Fruit fly (Drosophila melanogaster): Measurements from ENCODE around the gene mtd.

mtd gene

DNA sequence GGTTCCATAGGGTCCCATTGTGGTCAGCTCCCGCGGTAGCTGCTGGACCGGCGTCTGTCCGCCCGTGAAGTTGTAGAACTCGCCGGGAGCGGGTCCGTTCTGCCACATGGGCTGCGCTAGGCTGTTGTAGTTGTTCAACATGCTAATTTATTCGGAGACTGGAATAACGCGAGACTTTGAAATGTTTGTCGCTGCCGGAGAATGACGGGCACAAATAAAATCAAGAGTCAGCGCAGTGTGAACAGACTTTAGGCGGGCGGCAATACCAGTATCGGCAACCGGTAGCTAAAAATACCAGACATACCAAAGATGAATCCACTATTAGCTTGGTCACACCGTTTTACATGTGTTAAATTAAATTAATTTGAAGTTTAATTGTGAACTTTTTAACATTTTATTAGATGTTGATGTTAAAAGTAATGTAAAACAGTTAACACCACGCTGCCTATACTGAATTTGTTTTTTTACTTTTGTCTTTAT, 7.7 kb upstream of the mtd start, which contains the start of gene Prosbeta7 (continued):
- TF ChIP-seq CG10267 (tag; optimal IDR thresholded peaks at IDR 0.05) (peak; percentile 26), Sry-δ (GFP tag; optimal IDR thresholded peaks at IDR 0.05) (peak; percentile 5)

DNA sequence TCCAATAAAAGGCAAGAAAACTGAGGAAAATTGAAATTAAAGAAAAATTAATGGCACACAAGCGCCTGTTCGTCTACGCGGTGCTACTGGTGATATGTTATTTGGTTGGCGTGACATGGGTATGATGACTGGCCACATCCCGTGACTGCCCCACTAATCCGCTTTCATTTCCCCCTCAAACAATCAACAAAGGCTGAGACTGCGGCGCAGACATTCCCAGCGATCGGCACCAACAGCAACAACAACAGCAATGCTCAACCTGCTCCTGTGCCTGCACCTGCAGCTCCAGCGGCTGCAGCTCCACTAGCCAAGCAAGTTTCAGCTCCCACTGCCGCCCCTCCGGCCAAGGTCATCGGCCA, 4.9 kb upstream of the mtd start:
- TF ChIP-seq ftz-f1 (GFP tag; optimal IDR thresholded peaks at IDR 0.05) (peak; percentile 46), MESR4 (GFP tag; optimal IDR thresholded peaks at IDR 0.05) (peak; percentile 82), CG6175 (GFP tag; IDR thresholded peaks at IDR 0.05) (0 out of 3 replicates have a peak, but pooled peaks have one; percentile 6), Med (GFP tag) (peak; percentile 50), crp (GFP tag; optimal IDR thresholded peaks at IDR 0.05) (no peak), sd (tag; optimal IDR thresholded peaks at IDR 0.05) (peak; percentile 38), CG4360 (GFP tag; IDR thresholded peaks at IDR 0.05) (peak; percentile 59; the same call in 1 of the 2 replicates), CG34224 (GFP tag; IDR thresholded peaks at IDR 0.05; ENCODE audit: partially characterized antibody) (0 out of 3 replicates have a peak, but pooled peaks have one; percentile 13), CG4617 (GFP tag; optimal IDR thresholded peaks at IDR 0.05; ENCODE audit: borderline replicate concordance) (peak; percentile 17), Atf-2 (GFP tag; optimal IDR thresholded peaks at IDR 0.05) (no peak)

DNA sequence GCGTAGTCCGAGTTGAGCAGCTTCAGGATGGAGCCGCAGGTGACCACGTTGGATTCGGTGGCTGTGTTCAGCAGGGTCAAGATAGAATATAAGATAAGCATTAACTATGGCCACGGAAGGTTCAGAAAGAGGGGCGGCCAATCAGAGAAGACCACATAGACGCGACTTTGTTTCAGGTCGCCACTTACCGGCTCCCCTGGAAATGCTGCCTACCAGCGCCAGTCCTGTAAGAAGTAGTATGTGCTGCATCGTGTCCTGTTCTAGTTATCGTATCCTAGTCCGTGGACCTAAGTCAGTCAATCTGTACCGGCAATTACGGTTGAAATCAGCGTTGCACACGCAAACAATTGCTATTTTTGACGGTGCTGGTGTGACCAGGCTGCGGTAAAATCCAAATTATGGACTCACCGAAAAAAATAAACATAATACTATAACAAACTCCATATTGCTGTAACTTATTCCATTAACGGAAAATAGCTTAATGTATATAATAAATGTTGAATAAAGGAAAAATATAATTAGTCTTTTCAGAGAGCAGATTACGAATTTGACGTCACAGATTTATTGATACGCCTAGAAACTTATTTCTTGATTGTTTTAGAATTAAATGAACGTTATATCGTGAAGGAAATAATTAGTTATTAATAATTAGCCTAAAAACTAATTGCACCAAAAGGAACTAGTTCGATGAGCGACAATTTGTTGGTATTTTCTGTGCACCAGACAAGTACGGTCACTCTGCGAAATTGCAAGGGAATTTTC, 4.3 kb upstream of the mtd start, which contains the start of the genes CG11999 and CG1161:
Gene CG11999 (minus strand): TSS at position 375 of the 762 bp plus-strand sequence.
Gene CG1161 (plus strand): TSS at position 720 of the 762 bp plus-strand sequence.
- peak; percentile 35 for TF ChIP-seq CG30020 (tag; optimal IDR thresholded peaks at IDR 0.05)
- TF ChIP-seq MBD-R2 (GFP tag; IDR thresholded peaks at IDR 0.05) = peak; percentile 59
- no peak for TF ChIP-seq ems (GFP tag; optimal IDR thresholded peaks at IDR 0.05)
- no peak for TF ChIP-seq CG30431 (GFP tag; optimal IDR thresholded peaks at IDR 0.05)
- TF ChIP-seq BtbVII (GFP tag; optimal IDR thresholded peaks at IDR 0.05) = no peak
- TF ChIP-seq CG15073 (GFP tag; optimal IDR thresholded peaks at IDR 0.05) = no peak
- peak; percentile 12 for TF ChIP-seq unpg (GFP tag; optimal IDR thresholded peaks at IDR 0.05)
- TF ChIP-seq CG15514 (GFP tag; optimal IDR thresholded peaks at IDR 0.05) = peak; percentile 99
- TF ChIP-seq nmo (GFP tag; optimal IDR thresholded peaks at IDR 0.05) = peak; percentile 55
- TF ChIP-seq Hr51 (GFP tag; optimal IDR thresholded peaks at IDR 0.05) = peak in 1 of 2 experiments; percentile 52
- TF ChIP-seq lilli (GFP tag; optimal IDR thresholded peaks at IDR 0.05) = peak; percentile 4
- TF ChIP-seq CG11504 (tag; optimal IDR thresholded peaks at IDR 0.05) = peak; percentile 47
- TF ChIP-seq NfI (GFP tag; optimal IDR thresholded peaks at IDR 0.05) = no peak
- no peak for TF ChIP-seq Ravus (GFP tag; IDR thresholded peaks at IDR 0.05)
- TF ChIP-seq Hsf (GFP tag; optimal IDR thresholded peaks at IDR 0.05) = peak; percentile 41
- peak; percentile 26 for TF ChIP-seq CG17829 (tag; optimal IDR thresholded peaks at IDR 0.05)
- TF ChIP-seq eyg (GFP tag; optimal IDR thresholded peaks at IDR 0.05) = no peak
- peak; percentile 93 for TF ChIP-seq Xbp1 (GFP tag; optimal IDR thresholded peaks at IDR 0.05)
- peak; percentile 10 for TF ChIP-seq CG9437 (GFP tag; optimal IDR thresholded peaks at IDR 0.05)
- no peak for TF ChIP-seq B-H2 (GFP tag; optimal IDR thresholded peaks at IDR 0.05)
- TF ChIP-seq lbe (GFP tag; optimal IDR thresholded peaks at IDR 0.05) = peak; percentile 28
- TF ChIP-seq CG9727 (GFP tag; optimal IDR thresholded peaks at IDR 0.05) = peak; percentile 19
- TF ChIP-seq Chrac-16 (GFP tag; optimal IDR thresholded peaks at IDR 0.05) = peak; percentile 16
- peak; percentile 49 for TF ChIP-seq CG4617 (GFP tag; optimal IDR thresholded peaks at IDR 0.05; ENCODE audit: borderline replicate concordance)
- peak; percentile 64 for TF ChIP-seq CG12391 (tag; optimal IDR thresholded peaks at IDR 0.05)
- peak; percentile 29 for TF ChIP-seq CG30403 (GFP tag; optimal IDR thresholded peaks at IDR 0.05)
- TF ChIP-seq Nf-YB (GFP tag; optimal IDR thresholded peaks at IDR 0.05) = peak; percentile 90
- TF ChIP-seq stwl (tag; optimal IDR thresholded peaks at IDR 0.05) = peak; percentile 88
- no peak for TF ChIP-seq Sox102F (GFP tag; optimal IDR thresholded peaks at IDR 0.05)
- TF ChIP-seq sug (tag; optimal IDR thresholded peaks at IDR 0.05) = peak; percentile 20
- 0 out of 2 replicates have a peak, but pooled peaks have one; percentile 12 for TF ChIP-seq CG32767 (GFP tag; IDR thresholded peaks at IDR 0.05)
- peak; percentile 57; the same call in 2 of the 3 replicates for TF ChIP-seq row (GFP tag; IDR thresholded peaks at IDR 0.05)
- TF ChIP-seq CG2116 (GFP tag; optimal IDR thresholded peaks at IDR 0.05) = peak; percentile 89

All from whole organism, embryonic.